Worm (Caenorhabditis elegans) whole organism, L1 larva: ENCODE measurements around the gene exc-7.
A peak's percentile ranks its signal among the peaks of the same experiment; 100 is the strongest.

Experiments
- C04F5.9 ChIP-seq: sonication (generic microtip); optimal IDR thresholded peaks from 2 replicates; lab custom pipeline; 2016; ENCODE audit warnings: missing genetic modification characterization, missing compliant biosample characterization
- C34B4.2 ChIP-seq: sonication (generic microtip); optimal IDR thresholded peaks from 2 replicates; lab custom pipeline; 2017; ENCODE audit warnings: mild to moderate bottlenecking, missing genetic modification characterization, missing compliant biosample characterization
- F16B12.6 ChIP-seq: fragments of 150-350 bp; optimal IDR thresholded peaks from 2 replicates; lab custom pipeline; 2014; ENCODE audit warnings: missing biosample characterization, missing genetic modification characterization
- alr-1 ChIP-seq: fragments of 200-800 bp; sonication (Bioruptor generic); optimal IDR thresholded peaks from 2 replicates; lab custom pipeline; 2018; ENCODE audit warnings: borderline replicate concordance, mild to moderate bottlenecking, missing genetic modification characterization, missing compliant biosample characterization
- blmp-1 ChIP-seq: fragments of 150-350 bp; optimal IDR thresholded peaks from 2 replicates; lab custom pipeline; 2014; ENCODE audit warnings: missing biosample characterization, missing genetic modification characterization
- ceh-82 ChIP-seq, 3 experiments: fragments of 150-350 bp in 1 of 3; sonication (generic microtip) in 2 of 3; optimal IDR thresholded peaks; 2 replicates each; lab custom pipeline; 2014 to 2017; ENCODE audit warnings: missing biosample characterization in 3 of 3, missing genetic modification characterization in 3 of 3
- ceh-88 ChIP-seq: fragments of 200-800 bp; sonication (Bioruptor generic); IDR thresholded peaks from 2 replicates; pipeline ENCODE4 v1.3.6; 2022; ENCODE audit warnings: missing genetic modification characterization, missing compliant biosample characterization
- ceh-90 ChIP-seq: sonication (generic microtip); optimal IDR thresholded peaks from 2 replicates; lab custom pipeline; 2016; ENCODE audit warnings: missing genetic modification characterization, missing compliant biosample characterization
- ces-1 ChIP-seq: fragments of 150-350 bp; optimal IDR thresholded peaks from 2 replicates; lab custom pipeline; 2014; ENCODE audit warnings: missing biosample characterization, missing genetic modification reagents, missing genetic modification characterization
- dsc-1 ChIP-seq: sonication (generic microtip); optimal IDR thresholded peaks from 2 replicates; lab custom pipeline; 2016; ENCODE audit warnings: mild to moderate bottlenecking, missing genetic modification characterization, missing compliant biosample characterization
- egl-13 ChIP-seq: sonication (generic microtip); optimal IDR thresholded peaks from 2 replicates; lab custom pipeline; 2016; ENCODE audit warnings: missing genotype, missing genetic modification reagents, missing genetic modification characterization, missing compliant biosample characterization
- egl-27 ChIP-seq, 2 experiments: fragments of 150-350 bp in 1 of 2; sonication (generic microtip); optimal IDR thresholded peaks; 3 replicates each; lab custom pipeline; 2017 to 2018; ENCODE audit warnings: missing biosample characterization in 2 of 2, missing genetic modification characterization in 2 of 2, missing genetic modification reagents in 2 of 2
- elt-3 ChIP-seq, 6 experiments: fragments of 150-350 bp in 1 of 6; sonication (generic microtip); optimal IDR thresholded peaks; 2 replicates each; lab custom pipeline; 2017 to 2018; ENCODE audit warnings: missing biosample characterization in 6 of 6, missing genetic modification characterization in 6 of 6, inconsistent platforms in 1 of 6
- ets-5 ChIP-seq: fragments of 200-800 bp; sonication (Bioruptor generic); IDR thresholded peaks from 2 replicates; pipeline ENCODE4 v1.3.6; 2022; ENCODE audit warnings: missing genetic modification characterization, missing compliant biosample characterization
- fkh-10 ChIP-seq: sonication (generic microtip); optimal IDR thresholded peaks from 2 replicates; lab custom pipeline; 2017; ENCODE audit warnings: missing biosample characterization, missing genetic modification reagents, missing genetic modification characterization
- fkh-4 ChIP-seq: sonication (generic microtip); optimal IDR thresholded peaks from 2 replicates; lab custom pipeline; 2016; ENCODE audit warnings: missing compliant biosample characterization, missing genetic modification characterization, borderline replicate concordance
- fos-1 ChIP-seq: fragments of 150-350 bp; optimal IDR thresholded peaks from 2 replicates; lab custom pipeline; 2014; ENCODE audit warnings: missing biosample characterization, missing genetic modification characterization
- hlh-4 ChIP-seq: sonication (generic microtip); optimal IDR thresholded peaks from 2 replicates; lab custom pipeline; 2016; ENCODE audit warnings: mild to moderate bottlenecking, missing genetic modification characterization, missing compliant biosample characterization
- irx-1 ChIP-seq: sonication (generic microtip); optimal IDR thresholded peaks from 2 replicates; lab custom pipeline; 2016; ENCODE audit warnings: missing genetic modification characterization, missing compliant biosample characterization
- jun-1 ChIP-seq: fragments of 150-350 bp; optimal IDR thresholded peaks from 2 replicates; lab custom pipeline; 2014; ENCODE audit warnings: missing biosample characterization, missing genetic modification reagents, missing genetic modification characterization
- lin-14 ChIP-seq: fragments of 200-800 bp; sonication (Bioruptor generic); optimal IDR thresholded peaks from 2 replicates; lab custom pipeline; 2018; ENCODE audit warnings: mild to moderate bottlenecking, missing genetic modification characterization, moderate library complexity, missing compliant biosample characterization
- lin-15B ChIP-seq: fragments of 150-350 bp; sonication (generic microtip); optimal IDR thresholded peaks from 3 replicates; lab custom pipeline; 2014; ENCODE audit warnings: missing biosample characterization, missing genetic modification characterization
- lir-3 ChIP-seq: sonication (generic microtip); optimal IDR thresholded peaks from 2 replicates; lab custom pipeline; 2016; ENCODE audit warnings: mild to moderate bottlenecking, missing genetic modification characterization, moderate library complexity, missing compliant biosample characterization; ENCODE audit not compliant: poor library complexity
- lsy-2 ChIP-seq, 2 experiments: fragments of 150-350 bp; optimal IDR thresholded peaks; 2 replicates each; lab custom pipeline; 2014; ENCODE audit warnings: missing biosample characterization in 2 of 2, missing genetic modification characterization in 2 of 2
- mdl-1 ChIP-seq, 2 experiments: fragments of 150-350 bp; optimal IDR thresholded peaks; 2 replicates each; lab custom pipeline; 2014 to 2017; ENCODE audit warnings: missing biosample characterization in 2 of 2, missing genetic modification characterization in 2 of 2, inconsistent platforms in 1 of 2
- nhr-11 ChIP-seq: fragments of 150-350 bp; optimal IDR thresholded peaks from 2 replicates; lab custom pipeline; 2014; ENCODE audit warnings: missing biosample characterization, missing genetic modification characterization
- nhr-12 ChIP-seq: sonication (generic microtip); optimal IDR thresholded peaks from 2 replicates; lab custom pipeline; 2017; ENCODE audit warnings: missing biosample characterization, missing genetic modification characterization
- nhr-19 ChIP-seq: fragments of 200-800 bp; sonication (Bioruptor generic); conservative IDR thresholded peaks from 2 replicates; pipeline ENCODE4 v1.3.6; 2022; ENCODE audit warnings: missing genetic modification characterization, missing compliant biosample characterization
- nhr-20 ChIP-seq: sonication (generic microtip); optimal IDR thresholded peaks from 2 replicates; lab custom pipeline; 2016; ENCODE audit warnings: mild to moderate bottlenecking, missing genetic modification characterization, missing compliant biosample characterization
- nhr-28 ChIP-seq: fragments of 150-350 bp; optimal IDR thresholded peaks from 2 replicates; lab custom pipeline; 2014; ENCODE audit warnings: missing biosample characterization, missing genetic modification characterization
- nhr-76 ChIP-seq: sonication (generic microtip); optimal IDR thresholded peaks from 2 replicates; lab custom pipeline; 2017; ENCODE audit warnings: missing biosample characterization, missing genetic modification characterization
- nhr-77 ChIP-seq: fragments of 150-350 bp; optimal IDR thresholded peaks from 2 replicates; lab custom pipeline; 2014; ENCODE audit warnings: missing biosample characterization, missing genetic modification characterization
- nhr-84 ChIP-seq: sonication (generic microtip); optimal IDR thresholded peaks from 2 replicates; lab custom pipeline; 2017; ENCODE audit warnings: missing biosample characterization, missing genetic modification characterization
- nhr-85 ChIP-seq: sonication (generic microtip); peaks from one replicate; lab custom pipeline; 2016; ENCODE audit warnings: missing genetic modification characterization, inconsistent platforms, missing compliant biosample characterization
- pax-3 ChIP-seq: fragments of 200-800 bp; sonication (Bioruptor generic); optimal IDR thresholded peaks from 2 replicates; lab custom pipeline; 2018; ENCODE audit warnings: mild to moderate bottlenecking, missing genetic modification characterization, moderate library complexity, missing compliant biosample characterization
- snpc-4 ChIP-seq: fragments of 150-350 bp; optimal IDR thresholded peaks from 2 replicates; lab custom pipeline; 2014; ENCODE audit warnings: missing biosample characterization, missing genetic modification characterization
- sup-37 ChIP-seq: fragments of 200-800 bp; sonication (Bioruptor generic); optimal IDR thresholded peaks from 2 replicates; lab custom pipeline; 2018; ENCODE audit warnings: mild to moderate bottlenecking, missing genetic modification characterization, missing compliant biosample characterization
- tbx-2 ChIP-seq: sonication (generic microtip); optimal IDR thresholded peaks from 2 replicates; lab custom pipeline; 2016; ENCODE audit warnings: missing genetic modification characterization, missing compliant biosample characterization
- unc-130 ChIP-seq: fragments of 150-350 bp; optimal IDR thresholded peaks from 2 replicates; lab custom pipeline; 2017; ENCODE audit warnings: missing biosample characterization, missing genetic modification characterization, inconsistent platforms
- unc-30 ChIP-seq: sonication (generic microtip); optimal IDR thresholded peaks from 2 replicates; lab custom pipeline; 2017; ENCODE audit warnings: missing biosample characterization, missing genetic modification characterization
- unc-62 ChIP-seq: fragments of 150-350 bp; optimal IDR thresholded peaks from 2 replicates; lab custom pipeline; 2014; ENCODE audit warnings: missing biosample characterization, missing genetic modification reagents, missing genetic modification characterization
- unc-86 ChIP-seq: sonication (generic microtip); optimal IDR thresholded peaks from 2 replicates; lab custom pipeline; 2016; ENCODE audit warnings: missing genetic modification characterization, missing compliant biosample characterization
- unc-98 ChIP-seq: fragments of 200-800 bp; sonication (Bioruptor generic); IDR thresholded peaks from 2 replicates; pipeline ENCODE4 v1.3.6; 2022; ENCODE audit warnings: missing genetic modification characterization, missing compliant biosample characterization
- zag-1 ChIP-seq: fragments of 150-350 bp; optimal IDR thresholded peaks from 2 replicates; lab custom pipeline; 2014; ENCODE audit warnings: missing biosample characterization, missing genetic modification characterization

exc-7 gene

ce11 chrII:9591071-9591470, 15.3 kb downstream of the exc-7 start, which contains the start of the genes E02H1.1 and tag-124 (continued):
- no peak for TF ChIP-seq zag-1 (tag; lab: Kevin White, UChicago)
- no peak for TF ChIP-seq ces-1
- TF ChIP-seq nhr-77 (tag; lab: Kevin White, UChicago): no peak
- TF ChIP-seq fkh-4 (tag; lab: Kevin White, UChicago): peak; percentile 96
- no peak for TF ChIP-seq nhr-76 (tag; lab: Kevin White, UChicago)
- peak; percentile 32 for TF ChIP-seq lin-15B
- TF ChIP-seq nhr-11 (tag; lab: Kevin White, UChicago): peak; percentile 66
- peak; percentile 97 for TF ChIP-seq nhr-19 (GFP tag; lab: Robert Waterston, UW)
- TF ChIP-seq irx-1: peak; percentile 97
- TF ChIP-seq lin-14 (GFP tag; lab: Kevin White, UChicago): peak; percentile 86
- TF ChIP-seq snpc-4 (tag; lab: Kevin White, UChicago): peak; percentile 38
- peak; percentile 66 for TF ChIP-seq hlh-4
- TF ChIP-seq C04F5.9 (tag; lab: Kevin White, UChicago): peak; percentile 92
- TF ChIP-seq C34B4.2: peak; percentile 37
- TF ChIP-seq fos-1 (tag; lab: Kevin White, UChicago): peak; percentile 61
- peak; percentile 98 for TF ChIP-seq lir-3 (tag; lab: Kevin White, UChicago)
- TF ChIP-seq tbx-2 (tag; lab: Kevin White, UChicago): peak; percentile 93
- TF ChIP-seq blmp-1 (tag; lab: Kevin White, UChicago): peak; percentile 50
- peak; percentile 97 for TF ChIP-seq nhr-85 (tag; lab: Kevin White, UChicago)
- peak; percentile 60 for TF ChIP-seq sup-37 (GFP tag; lab: Kevin White, UChicago)
- TF ChIP-seq unc-98 (GFP tag; lab: Robert Waterston, UW): peak; percentile 80
- TF ChIP-seq nhr-84 (tag; lab: Kevin White, UChicago): no peak
- TF ChIP-seq unc-62 (GFP tag; lab: Kevin White, UChicago): no peak
- TF ChIP-seq elt-3 (tag; optimal IDR thresholded peaks at IDR 0.05; lab: Kevin White, UChicago): peak in 2 of 6 experiments; percentile 47 to 62
- TF ChIP-seq ceh-90 (tag; lab: Kevin White, UChicago): peak; percentile 96
- TF ChIP-seq unc-30 (tag; lab: Kevin White, UChicago): peak; percentile 7
- TF ChIP-seq nhr-20 (tag; lab: Kevin White, UChicago): peak; percentile 94
- peak; percentile 84 to 88 for TF ChIP-seq lsy-2 (tag; optimal IDR thresholded peaks at IDR 0.05; lab: Kevin White, UChicago)
- TF ChIP-seq jun-1 (tag; lab: Kevin White, UChicago): peak; percentile 42
- no peak for TF ChIP-seq alr-1 (tag; lab: Kevin White, UChicago)
- peak; percentile 33 for TF ChIP-seq F16B12.6
- TF ChIP-seq ets-5 (GFP tag; lab: Robert Waterston, UW): no peak
- TF ChIP-seq, all 84 proteins: peak for 62

ce11 chrII:9592737-9593136, 17.0 kb downstream of the exc-7 start, which contains the start of gene parp-2:
parp-2 (plus strand) TSS chrII:9593037.
- TF ChIP-seq zag-1 (tag; lab: Kevin White, UChicago) (no peak), irx-1 (no peak), jun-1 (tag; lab: Kevin White, UChicago) (no peak), dsc-1 (no peak), pax-3 (tag; lab: Kevin White, UChicago) (no peak), nhr-28 (no peak), nhr-85 (tag; lab: Kevin White, UChicago) (no peak), hlh-4 (no peak), ets-5 (GFP tag; lab: Robert Waterston, UW) (no peak), unc-130 (tag; lab: Kevin White, UChicago) (no peak), mdl-1 (tag; optimal IDR thresholded peaks at IDR 0.05; lab: Kevin White, UChicago) (no peak), egl-27 (tag; optimal IDR thresholded peaks at IDR 0.05; lab: Kevin White, UChicago) (no peak), unc-86 (tag; lab: Kevin White, UChicago) (no peak), nhr-12 (tag; lab: Kevin White, UChicago) (no peak), egl-13 (tag; lab: Kevin White, UChicago) (no peak), unc-98 (GFP tag; lab: Robert Waterston, UW) (no peak), ceh-88 (GFP tag; lab: Robert Waterston, UW) (no peak), fkh-10 (GFP tag; lab: Kevin White, UChicago) (no peak), ceh-82 (tag; optimal IDR thresholded peaks at IDR 0.05; lab: Kevin White, UChicago) (no peak)
